Worm (Caenorhabditis elegans): Measurements from ENCODE around the gene Y8A9A.2.

DNA sequence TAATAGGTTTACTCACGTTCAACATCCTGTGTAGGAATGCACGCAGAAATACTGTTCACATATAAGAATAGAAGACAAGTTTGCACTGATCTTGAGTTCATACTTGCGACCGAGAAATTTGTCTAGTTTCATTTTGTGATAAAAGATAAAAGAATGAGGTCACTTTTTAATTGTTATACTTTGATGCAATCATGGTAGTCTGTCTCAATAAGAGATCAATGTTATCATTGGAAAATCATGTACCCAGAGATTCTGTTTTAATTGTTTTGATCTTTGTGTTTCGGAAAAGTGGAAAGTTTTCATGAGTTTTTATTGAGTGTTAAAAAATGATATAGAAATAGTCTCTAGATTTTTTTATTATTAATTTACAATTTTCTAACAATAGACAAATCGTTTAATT is 37.0 kb downstream of the Y8A9A.2 start, which contains the start of gene F54D10.9:
- TF ChIP-seq zag-1 (tag; optimal IDR thresholded peaks at IDR 0.05) (no peak), ama-1 (optimal IDR thresholded peaks at IDR 0.05) (no peak), unc-62 (GFP tag; optimal IDR thresholded peaks at IDR 0.05) (no peak), lin-15B (tag; optimal IDR thresholded peaks at IDR 0.05) (no peak), fkh-2 (tag; optimal IDR thresholded peaks at IDR 0.05) (no peak), ceh-9 (tag; optimal IDR thresholded peaks at IDR 0.05) (no peak), lsy-12 (tag; optimal IDR thresholded peaks at IDR 0.05) (no peak), ceh-16 (tag; optimal IDR thresholded peaks at IDR 0.05) (no peak), ceh-82 (tag; optimal IDR thresholded peaks at IDR 0.05) (no peak), jun-1 (tag; optimal IDR thresholded peaks at IDR 0.05) (no peak)

Measured in whole organism, L3 larva.